Worm (Caenorhabditis elegans) whole organism, L2 larva: ENCODE data around the gene Y37D8A.26.

ENCODE experiments used
- F13H6.1 ChIP-seq: sonication (generic microtip); optimal IDR thresholded peaks from 2 replicates; lab custom pipeline; 2016; ENCODE audit warnings: missing genetic modification characterization, missing compliant biosample characterization
- R02D3.7 ChIP-seq: fragments of 150-350 bp; optimal IDR thresholded peaks from 2 replicates; lab custom pipeline; 2014; ENCODE audit warnings: missing biosample characterization, missing genetic modification characterization
- Y55F3AM.14 ChIP-seq: fragments of 200-800 bp; sonication (Bioruptor generic); optimal IDR thresholded peaks from 2 replicates; lab custom pipeline; 2018; ENCODE audit warnings: mild to moderate bottlenecking, missing genetic modification characterization, missing compliant biosample characterization
- ZK546.5 ChIP-seq: sonication (generic microtip); optimal IDR thresholded peaks from 2 replicates; lab custom pipeline; 2017; ENCODE audit warnings: missing biosample characterization, missing genetic modification characterization
- alr-1 ChIP-seq: fragments of 150-350 bp; optimal IDR thresholded peaks from 2 replicates; lab custom pipeline; 2014; ENCODE audit warnings: missing biosample characterization, missing genetic modification characterization
- aly-2 ChIP-seq: fragments of 150-350 bp; optimal IDR thresholded peaks from 2 replicates; lab custom pipeline; 2014; ENCODE audit warnings: missing biosample characterization, missing genetic modification characterization
- blmp-1 ChIP-seq: sonication (generic microtip); optimal IDR thresholded peaks from 2 replicates; lab custom pipeline; 2017; ENCODE audit warnings: missing genetic modification characterization, mild to moderate bottlenecking, missing compliant biosample characterization, antibody characterized with exemption, moderate library complexity; ENCODE audit not compliant: insufficient read depth
- ceh-16 ChIP-seq: fragments of 150-350 bp; optimal IDR thresholded peaks from 2 replicates; lab custom pipeline; 2014; ENCODE audit warnings: missing biosample characterization, missing genetic modification characterization
- ceh-82 ChIP-seq: fragments of 150-350 bp; optimal IDR thresholded peaks from 2 replicates; lab custom pipeline; 2014; ENCODE audit warnings: missing biosample characterization, missing genetic modification characterization
- crh-2 ChIP-seq: sonication (generic microtip); optimal IDR thresholded peaks from 2 replicates; lab custom pipeline; 2017; ENCODE audit warnings: missing biosample characterization, missing genetic modification characterization
- dmd-4 ChIP-seq: sonication (generic microtip); optimal IDR thresholded peaks from 2 replicates; lab custom pipeline; 2017; ENCODE audit warnings: missing biosample characterization, missing genetic modification characterization
- egl-27 ChIP-seq: sonication (generic microtip); optimal IDR thresholded peaks from 3 replicates; lab custom pipeline; 2017; ENCODE audit warnings: missing biosample characterization, missing genetic modification reagents, missing genetic modification characterization
- fos-1 ChIP-seq: fragments of 150-350 bp; optimal IDR thresholded peaks from 2 replicates; lab custom pipeline; 2014; ENCODE audit warnings: missing biosample characterization, missing genetic modification characterization
- gmeb-1 ChIP-seq: fragments of 150-350 bp; optimal IDR thresholded peaks from 2 replicates; lab custom pipeline; 2014; ENCODE audit warnings: missing biosample characterization, missing genetic modification characterization
- lin-11 ChIP-seq: fragments of 150-350 bp; sonication (generic microtip); optimal IDR thresholded peaks from 2 replicates; lab custom pipeline; 2014; ENCODE audit warnings: missing biosample characterization, missing genetic modification characterization, inconsistent platforms, mixed read lengths
- lin-39 ChIP-seq: fragments of 150-350 bp; optimal IDR thresholded peaks from 2 replicates; lab custom pipeline; 2014; ENCODE audit warnings: missing biosample characterization, missing genetic modification reagents, missing genetic modification characterization
- lsy-2 ChIP-seq, 2 experiments: fragments of 150-350 bp in 1 of 2; sonication (generic microtip) in 1 of 2; optimal IDR thresholded peaks; 2 replicates each; lab custom pipeline; 2014 to 2017; ENCODE audit warnings: missing biosample characterization in 2 of 2, missing genetic modification characterization in 2 of 2
- mab-5 ChIP-seq: fragments of 150-350 bp; optimal IDR thresholded peaks from 2 replicates; lab custom pipeline; 2014; ENCODE audit warnings: missing biosample characterization, missing genetic modification characterization
- mbf-1 ChIP-seq: sonication (generic microtip); optimal IDR thresholded peaks from 2 replicates; lab custom pipeline; 2017; ENCODE audit warnings: missing biosample characterization, missing genetic modification characterization
- mdl-1 ChIP-seq, 2 experiments: fragments of 150-350 bp in 1 of 2; sonication (generic microtip) in 1 of 2; optimal IDR thresholded peaks; 2 replicates each; lab custom pipeline; 2017; ENCODE audit warnings: missing biosample characterization in 2 of 2, missing genetic modification characterization in 2 of 2
- nhr-11 ChIP-seq: fragments of 150-350 bp; optimal IDR thresholded peaks from 2 replicates; lab custom pipeline; 2014; ENCODE audit warnings: missing biosample characterization, missing genetic modification characterization
- nhr-12 ChIP-seq: fragments of 150-350 bp; optimal IDR thresholded peaks from 2 replicates; lab custom pipeline; 2014; ENCODE audit warnings: missing biosample characterization, missing genetic modification characterization
- nhr-129 ChIP-seq: fragments of 150-350 bp; optimal IDR thresholded peaks from 2 replicates; lab custom pipeline; 2014; ENCODE audit warnings: missing biosample characterization, missing genetic modification characterization
- nhr-21 ChIP-seq: fragments of 150-350 bp; optimal IDR thresholded peaks from 2 replicates; lab custom pipeline; 2014; ENCODE audit warnings: missing biosample characterization, missing genetic modification characterization
- nhr-23 ChIP-seq: fragments of 150-350 bp; optimal IDR thresholded peaks from 2 replicates; lab custom pipeline; 2014; ENCODE audit warnings: missing biosample characterization, missing genetic modification reagents, missing genetic modification characterization
- nhr-237 ChIP-seq: fragments of 150-350 bp; optimal IDR thresholded peaks from 2 replicates; lab custom pipeline; 2014; ENCODE audit warnings: missing biosample characterization, missing genetic modification characterization
- nhr-25 ChIP-seq: fragments of 150-350 bp; sonication (generic microtip); optimal IDR thresholded peaks from 3 replicates; lab custom pipeline; 2014; ENCODE audit warnings: missing biosample characterization, missing genetic modification characterization
- nhr-6 ChIP-seq: fragments of 150-350 bp; optimal IDR thresholded peaks from 2 replicates; lab custom pipeline; 2014; ENCODE audit warnings: missing biosample characterization, missing genetic modification characterization
- peb-1 ChIP-seq: fragments of 150-350 bp; optimal IDR thresholded peaks from 2 replicates; lab custom pipeline; 2014; ENCODE audit warnings: missing biosample characterization, missing genetic modification characterization
- sem-4 ChIP-seq: fragments of 150-350 bp; optimal IDR thresholded peaks from 2 replicates; lab custom pipeline; 2014; ENCODE audit warnings: missing biosample characterization, missing genetic modification reagents, missing genetic modification characterization
- skn-1 ChIP-seq: sonication (generic microtip); optimal IDR thresholded peaks from 2 replicates; lab custom pipeline; 2017; ENCODE audit warnings: missing biosample characterization, missing genetic modification characterization
- sma-3 ChIP-seq: sonication (generic microtip); optimal IDR thresholded peaks from 2 replicates; lab custom pipeline; 2016; ENCODE audit warnings: missing genetic modification reagents, missing genetic modification characterization, missing compliant biosample characterization
- sma-9 ChIP-seq, 2 experiments: fragments of 150-350 bp in 1 of 2; sonication (generic microtip) in 1 of 2; optimal IDR thresholded peaks; 2 replicates each; lab custom pipeline; 2014 to 2016; ENCODE audit warnings: missing genetic modification characterization in 2 of 2, mild to moderate bottlenecking in 1 of 2, missing biosample characterization in 1 of 2, missing compliant biosample characterization in 1 of 2, missing genetic modification reagents in 1 of 2, moderate library complexity in 1 of 2
- snpc-4 ChIP-seq: fragments of 150-350 bp; optimal IDR thresholded peaks from 2 replicates; lab custom pipeline; 2014; ENCODE audit warnings: missing biosample characterization, missing genetic modification characterization
- unc-55 ChIP-seq: fragments of 150-350 bp; sonication (generic microtip); optimal IDR thresholded peaks from 3 replicates; lab custom pipeline; 2014; ENCODE audit warnings: missing biosample characterization, missing genetic modification reagents, missing genetic modification characterization
- unc-62 ChIP-seq: fragments of 150-350 bp; optimal IDR thresholded peaks from 2 replicates; lab custom pipeline; 2014; ENCODE audit warnings: missing biosample characterization, missing genetic modification reagents, missing genetic modification characterization
- zag-1 ChIP-seq: fragments of 150-350 bp; optimal IDR thresholded peaks from 2 replicates; lab custom pipeline; 2014; ENCODE audit warnings: missing biosample characterization, missing genetic modification characterization
- ztf-11 ChIP-seq: sonication (generic microtip); optimal IDR thresholded peaks from 2 replicates; lab custom pipeline; 2017; ENCODE audit warnings: missing biosample characterization, missing genetic modification characterization
- ztf-4 ChIP-seq: fragments of 150-350 bp; optimal IDR thresholded peaks from 2 replicates; lab custom pipeline; 2014; ENCODE audit warnings: missing biosample characterization, missing genetic modification characterization

Gene Y37D8A.26

ce11 chrIII:12874606-12875066, 18.1 kb upstream of the Y37D8A.26 start, which contains the start of the genes mrg-1 and spcs-2 (continued):
- no peak for TF ChIP-seq aly-2
- peak; percentile 23 for TF ChIP-seq blmp-1 (tag; lab: Kevin White, UChicago)
- peak; percentile 82 for TF ChIP-seq lin-11 (tag; lab: Kevin White, UChicago)
- peak; percentile 62 for TF ChIP-seq egl-27 (tag; lab: Kevin White, UChicago)
- TF ChIP-seq unc-55 = peak; percentile 97
- TF ChIP-seq lin-39 (tag; lab: Kevin White, UChicago) = no peak
- TF ChIP-seq R02D3.7 = peak; percentile 27
- TF ChIP-seq ztf-4 (tag; lab: Kevin White, UChicago) = peak; percentile 86
- no peak for TF ChIP-seq zag-1 (tag; lab: Kevin White, UChicago)
- no peak for TF ChIP-seq snpc-4 (tag; lab: Kevin White, UChicago)
- no peak for TF ChIP-seq mbf-1
- TF ChIP-seq crh-2 (tag; lab: Kevin White, UChicago) = peak; percentile 91
- no peak for TF ChIP-seq peb-1 (tag; lab: Kevin White, UChicago)
- peak; percentile 15 for TF ChIP-seq ztf-11 (tag; lab: Kevin White, UChicago)
- TF ChIP-seq nhr-237 (tag; lab: Kevin White, UChicago) = peak; percentile 48
- TF ChIP-seq dmd-4 (tag; lab: Kevin White, UChicago) = no peak
- no peak for TF ChIP-seq ceh-16
- peak; percentile 82 for TF ChIP-seq nhr-21 (tag; lab: Kevin White, UChicago)
- peak; percentile 92 for TF ChIP-seq F13H6.1

ce11 chrIII:12870060-12870696, 13.7 kb upstream of the Y37D8A.26 start, which contains the start of gene Y37D8A.6:
Gene Y37D8A.6 (minus strand): TSS chrIII:12870297.
- TF ChIP-seq mbf-1 (no peak), lin-11 (tag; lab: Kevin White, UChicago) (no peak), sma-3 (GFP tag; lab: Kevin White, UChicago) (no peak), lin-39 (tag; lab: Kevin White, UChicago) (no peak), zag-1 (tag; lab: Kevin White, UChicago) (no peak), lsy-2 (tag; optimal IDR thresholded peaks at IDR 0.05; lab: Kevin White, UChicago) (peak in 1 of 2 experiments; percentile 9), nhr-21 (tag; lab: Kevin White, UChicago) (no peak), R02D3.7 (no peak), gmeb-1 (tag; lab: Kevin White, UChicago) (peak; percentile 10), unc-55 (peak; percentile 24), egl-27 (tag; lab: Kevin White, UChicago) (no peak), mdl-1 (tag; optimal IDR thresholded peaks at IDR 0.05; lab: Kevin White, UChicago) (no peak), Y55F3AM.14 (GFP tag; lab: Kevin White, UChicago) (no peak), sem-4 (no peak), peb-1 (tag; lab: Kevin White, UChicago) (no peak)

ce11 chrIII:12864648-12865047, 8.1 kb upstream of the Y37D8A.26 start, which contains the start of gene Y37D8A.8:
Gene Y37D8A.8 (plus strand): TSS chrIII:12864948.
- TF ChIP-seq nhr-11 (tag; lab: Kevin White, UChicago) (no peak), R02D3.7 (no peak), blmp-1 (tag; lab: Kevin White, UChicago) (no peak), skn-1 (no peak), snpc-4 (tag; lab: Kevin White, UChicago) (no peak), nhr-6 (tag; lab: Kevin White, UChicago) (no peak)
- TF ChIP-seq, all 48 proteins: peak for 0

ce11 chrIII:12860119-12860518, 3.6 kb upstream of the Y37D8A.26 start:
- TF ChIP-seq sem-4 (no peak), nhr-23 (tag; lab: Kevin White, UChicago) (no peak), fos-1 (tag; lab: Kevin White, UChicago) (peak; percentile 21), dmd-4 (tag; lab: Kevin White, UChicago) (no peak), ZK546.5 (tag; lab: Kevin White, UChicago) (no peak), mbf-1 (no peak), ceh-82 (tag; lab: Kevin White, UChicago) (no peak), nhr-25 (tag; lab: Kevin White, UChicago) (peak; percentile 20), unc-62 (no peak), crh-2 (tag; lab: Kevin White, UChicago) (peak; percentile 23), nhr-21 (tag; lab: Kevin White, UChicago) (peak; percentile 18), alr-1 (tag; lab: Kevin White, UChicago) (no peak), mab-5 (no peak), lin-11 (tag; lab: Kevin White, UChicago) (no peak), sma-9 (GFP tag; optimal IDR thresholded peaks at IDR 0.05; lab: Kevin White, UChicago) (peak; percentile 24), sma-9 (tag; optimal IDR thresholded peaks at IDR 0.05; lab: Kevin White, UChicago) (no peak), nhr-237 (tag; lab: Kevin White, UChicago) (no peak), unc-55 (no peak), lin-39 (tag; lab: Kevin White, UChicago) (no peak), mdl-1 (tag; optimal IDR thresholded peaks at IDR 0.05; lab: Kevin White, UChicago) (no peak), blmp-1 (tag; lab: Kevin White, UChicago) (peak; percentile 70), egl-27 (tag; lab: Kevin White, UChicago) (no peak), sma-3 (GFP tag; lab: Kevin White, UChicago) (no peak), nhr-129 (tag; lab: Kevin White, UChicago) (no peak), aly-2 (no peak), nhr-12 (tag; lab: Kevin White, UChicago) (no peak)
- TF ChIP-seq, all 48 proteins: peak for 6
